Worm (Caenorhabditis elegans) whole organism, L2 larva: ENCODE data around the gene fbxb-38.
"Not testable (repeated sequence)": the region's sequence is repeated elsewhere in the genome, so short reads cannot be mapped to it uniquely, and the experiment has no call there.

ENCODE experiments used
- Y55F3AM.14 ChIP-seq: fragments of 200-800 bp; sonication (Bioruptor generic); optimal IDR thresholded peaks from 2 replicates; lab custom pipeline; 2018; ENCODE audit warnings: mild to moderate bottlenecking, missing genetic modification characterization, missing compliant biosample characterization
- alr-1 ChIP-seq: fragments of 150-350 bp; optimal IDR thresholded peaks from 2 replicates; lab custom pipeline; 2014; ENCODE audit warnings: missing biosample characterization, missing genetic modification characterization
- lin-11 ChIP-seq: fragments of 150-350 bp; sonication (generic microtip); optimal IDR thresholded peaks from 2 replicates; lab custom pipeline; 2014; ENCODE audit warnings: missing biosample characterization, missing genetic modification characterization, inconsistent platforms, mixed read lengths
- lin-13 ChIP-seq: fragments of 150-350 bp; optimal IDR thresholded peaks from 2 replicates; lab custom pipeline; 2014; ENCODE audit warnings: missing biosample characterization, missing genetic modification reagents, missing genetic modification characterization
- mdl-1 ChIP-seq, 2 experiments: fragments of 150-350 bp in 1 of 2; sonication (generic microtip) in 1 of 2; optimal IDR thresholded peaks; 2 replicates each; lab custom pipeline; 2017; ENCODE audit warnings: missing biosample characterization in 2 of 2, missing genetic modification characterization in 2 of 2
- nhr-10 ChIP-seq: sonication (generic microtip); optimal IDR thresholded peaks from 2 replicates; lab custom pipeline; 2017; ENCODE audit warnings: missing biosample characterization, missing genetic modification characterization

DNA sequence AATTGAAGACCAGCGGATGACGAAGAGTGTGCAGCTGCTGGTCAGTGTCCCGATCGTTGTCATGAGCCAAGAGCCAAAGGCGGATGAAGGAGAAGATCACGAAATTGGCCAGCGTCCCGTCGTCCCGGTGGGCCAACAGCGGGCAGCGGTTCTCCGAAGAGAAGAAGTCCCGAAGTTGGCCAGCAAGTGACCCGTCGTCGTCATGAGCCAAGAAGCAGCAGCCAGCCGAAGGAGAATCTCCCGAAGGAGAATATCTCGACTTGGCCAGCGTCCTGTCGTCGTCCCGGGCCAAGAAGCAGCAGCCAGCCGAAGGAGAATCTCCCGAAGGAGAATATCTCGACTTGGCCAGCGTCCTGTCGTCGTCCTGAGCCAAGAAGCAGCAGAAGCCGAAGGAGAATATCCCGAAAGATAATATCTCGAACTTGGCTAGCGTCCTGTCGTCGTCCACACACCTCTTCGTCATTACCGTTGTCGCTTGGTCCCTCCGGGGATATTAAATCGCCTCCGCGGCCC is 5.1 kb downstream of the fbxb-38 start, which contains the start of gene C33C12.11:
- TF ChIP-seq mdl-1 (tag; optimal IDR thresholded peaks at IDR 0.05; lab: Kevin White, UChicago); lin-13 (GFP tag; lab: Kevin White, UChicago); lin-11 (tag; lab: Kevin White, UChicago); alr-1 (tag; lab: Kevin White, UChicago); Y55F3AM.14; nhr-10 (tag; lab: Kevin White, UChicago): not testable (repeated sequence)
